Fruit fly (Drosophila melanogaster) whole organism, embryonic: ENCODE data around the gene Son.

ENCODE experiments used
- Atf-2 ChIP-seq: fragments of 200-800 bp; sonication (Bioruptor generic); optimal IDR thresholded peaks from 2 replicates; lab custom pipeline; 2016; ENCODE audit warnings: missing biosample characterization, missing genetic modification characterization
- CG10543 ChIP-seq: fragments of 200-800 bp; sonication (Bioruptor generic); optimal IDR thresholded peaks from 3 replicates; lab custom pipeline; 2017; ENCODE audit warnings: missing biosample characterization, mild to moderate bottlenecking, missing genetic modification characterization, moderate library complexity
- CG13424 ChIP-seq: fragments of 200-800 bp; sonication (Bioruptor generic); optimal IDR thresholded peaks from 2 replicates; lab custom pipeline; 2019; ENCODE audit warnings: missing biosample characterization, mild to moderate bottlenecking, missing genetic modification characterization, moderate library complexity
- CG14441 ChIP-seq: fragments of 200-800 bp; sonication (Bioruptor generic); IDR thresholded peaks from 2 replicates; pipeline ENCODE4 v1.3.6; 2022; ENCODE audit warnings: missing biosample characterization, missing genetic modification characterization
- CG1529 ChIP-seq: fragments of 200-800 bp; sonication (Bioruptor generic); optimal IDR thresholded peaks from 3 replicates; lab custom pipeline; 2018; ENCODE audit warnings: missing biosample characterization, missing genetic modification characterization
- CG15514 ChIP-seq: fragments of 200-800 bp; sonication (Bioruptor generic); optimal IDR thresholded peaks from 3 replicates; lab custom pipeline; 2017; ENCODE audit warnings: missing biosample characterization, missing genetic modification characterization, mild to moderate bottlenecking, moderate library complexity, missing genetic modification reagents
- CG15601 ChIP-seq: fragments of 200-800 bp; sonication (Bioruptor generic); optimal IDR thresholded peaks from 3 replicates; lab custom pipeline; 2019; ENCODE audit warnings: missing biosample characterization, mild to moderate bottlenecking, missing genetic modification characterization, moderate library complexity
- CG17802 ChIP-seq: fragments of 200-800 bp; sonication (Bioruptor generic); optimal IDR thresholded peaks from 2 replicates; lab custom pipeline; 2018; ENCODE audit warnings: missing biosample characterization, mild to moderate bottlenecking, missing genetic modification characterization, moderate library complexity
- CG2202 ChIP-seq: fragments of 200-800 bp; sonication (Bioruptor generic); optimal IDR thresholded peaks from 2 replicates; lab custom pipeline; 2018; ENCODE audit warnings: missing biosample characterization, mild to moderate bottlenecking, missing genetic modification characterization
- CG30020 ChIP-seq: fragments of 200-800 bp; optimal IDR thresholded peaks from 2 replicates; lab custom pipeline; 2019; ENCODE audit warnings: missing biosample characterization, mild to moderate bottlenecking, missing genetic modification characterization, moderate library complexity
- CG32767 ChIP-seq: fragments of 200-800 bp; sonication (Bioruptor generic); IDR thresholded peaks from 2 replicates; pipeline ENCODE4 v1.3.6; 2022; ENCODE audit warnings: missing biosample characterization, missing genetic modification characterization
- CG33213 ChIP-seq: fragments of 200-800 bp; sonication (Bioruptor generic); optimal IDR thresholded peaks from 3 replicates; lab custom pipeline; 2016; ENCODE audit warnings: missing biosample characterization, missing genetic modification characterization
- CG34376 ChIP-seq: fragments of 200-800 bp; sonication (Bioruptor generic); optimal IDR thresholded peaks from 2 replicates; lab custom pipeline; 2018; ENCODE audit warnings: missing biosample characterization, mild to moderate bottlenecking, missing genetic modification characterization
- CG4707 ChIP-seq: fragments of 200-800 bp; sonication (Bioruptor generic); optimal IDR thresholded peaks from 2 replicates; lab custom pipeline; 2018; ENCODE audit warnings: missing biosample characterization, mild to moderate bottlenecking, missing genetic modification characterization, moderate library complexity
- CG6813 ChIP-seq: fragments of 200-800 bp; sonication (Bioruptor generic); optimal IDR thresholded peaks from 2 replicates; lab custom pipeline; 2017; ENCODE audit warnings: missing biosample characterization, missing genetic modification characterization, mild to moderate bottlenecking, moderate library complexity, missing genetic modification reagents
- CG7372 ChIP-seq: fragments of 200-800 bp; sonication (Bioruptor generic); IDR thresholded peaks from 2 replicates; pipeline ENCODE4 v1.3.6; 2022; ENCODE audit warnings: missing biosample characterization, missing genetic modification characterization
- CG9437 ChIP-seq: fragments of 200-800 bp; sonication (Bioruptor generic); optimal IDR thresholded peaks from 2 replicates; lab custom pipeline; 2018; ENCODE audit warnings: missing biosample characterization, mild to moderate bottlenecking, missing genetic modification characterization
- CkIIα-i1 ChIP-seq: fragments of 200-800 bp; sonication (Bioruptor generic); IDR thresholded peaks from 2 replicates; pipeline ENCODE4 v1.3.6; 2022; ENCODE audit warnings: missing biosample characterization, missing genetic modification characterization
- Fer2 ChIP-seq: fragments of 200-800 bp; sonication (Bioruptor generic); optimal IDR thresholded peaks from 2 replicates; lab custom pipeline; 2018; ENCODE audit warnings: missing biosample characterization, mild to moderate bottlenecking, missing genetic modification characterization, moderate library complexity
- HmgD ChIP-seq: fragments of 200-800 bp; sonication (Bioruptor generic); optimal IDR thresholded peaks from 3 replicates; lab custom pipeline; 2016; ENCODE audit warnings: missing biosample characterization, missing genetic modification characterization
- Hr51 ChIP-seq, 2 experiments: fragments of 200-800 bp; sonication (Bioruptor generic); optimal IDR thresholded peaks; 2 replicates in 1 of 2; 3 replicates in 1 of 2; lab custom pipeline; 2016 to 2018; ENCODE audit warnings: missing biosample characterization in 2 of 2, missing genetic modification characterization in 2 of 2, mild to moderate bottlenecking in 1 of 2, moderate library complexity in 1 of 2
- Hr78 ChIP-seq, 2 experiments: fragments of 200-800 bp in 1 of 2; fragments of >200 bp in 1 of 2; sonication (Bioruptor generic) in 1 of 2; optimal IDR thresholded peaks; 2 replicates each; lab custom pipeline; 2017 to 2019; ENCODE audit warnings: missing biosample characterization in 2 of 2, missing genetic modification characterization in 2 of 2, mild to moderate bottlenecking in 1 of 2, moderate library complexity in 1 of 2
- MESR4 ChIP-seq: fragments of 200-800 bp; sonication (Bioruptor generic); optimal IDR thresholded peaks from 2 replicates; lab custom pipeline; 2018; ENCODE audit warnings: missing biosample characterization, mild to moderate bottlenecking, missing genetic modification characterization, moderate library complexity
- Max ChIP-seq: fragments of 200-800 bp; sonication (Bioruptor generic); optimal IDR thresholded peaks from 2 replicates; lab custom pipeline; 2016; ENCODE audit warnings: missing biosample characterization, mild to moderate bottlenecking, missing genetic modification characterization
- Med ChIP-seq: fragments of 200-800 bp; sonication (Bioruptor generic); peaks from one replicate; lab custom pipeline; 2016; ENCODE audit warnings: missing biosample characterization, missing genetic modification characterization, mild to moderate bottlenecking, inconsistent platforms, moderate library complexity
- Nf-YB ChIP-seq: fragments of 200-800 bp; sonication (Bioruptor generic); optimal IDR thresholded peaks from 3 replicates; lab custom pipeline; 2019; ENCODE audit warnings: missing biosample characterization, mild to moderate bottlenecking, missing genetic modification characterization, moderate library complexity
- NfI ChIP-seq: fragments of 200-800 bp; sonication (Bioruptor generic); optimal IDR thresholded peaks from 3 replicates; lab custom pipeline; 2018; ENCODE audit warnings: missing biosample characterization, mild to moderate bottlenecking, missing genetic modification characterization, moderate library complexity
- Stat92E ChIP-seq, 3 experiments: fragments of >200 bp in 2 of 3; fragments of 200-800 bp in 1 of 3; sonication (Bioruptor generic) in 1 of 3; optimal IDR thresholded peaks; 2 replicates each; lab custom pipeline; 2017 to 2019; ENCODE audit warnings: missing biosample characterization in 3 of 3, missing genetic modification characterization in 3 of 3, mild to moderate bottlenecking in 1 of 3, moderate library complexity in 1 of 3
- bowl ChIP-seq: fragments of 200-800 bp; sonication (Bioruptor generic); IDR thresholded peaks from 2 replicates; pipeline ENCODE4 v1.3.6; 2022; ENCODE audit warnings: missing biosample characterization, missing genetic modification characterization
- bsh ChIP-seq, 2 experiments: fragments of 200-800 bp; sonication (Bioruptor generic); optimal IDR thresholded peaks; 2 replicates each; lab custom pipeline; 2017 to 2018; ENCODE audit warnings: mild to moderate bottlenecking in 2 of 2, missing biosample characterization in 2 of 2, missing genetic modification characterization in 2 of 2, moderate library complexity in 1 of 2
- btn ChIP-seq: fragments of 200-800 bp; sonication (Bioruptor generic); optimal IDR thresholded peaks from 2 replicates; lab custom pipeline; 2016; ENCODE audit warnings: missing biosample characterization, missing genetic modification characterization
- cad ChIP-seq: fragments of >200 bp; optimal IDR thresholded peaks from 2 replicates; lab custom pipeline; 2017; ENCODE audit warnings: missing biosample characterization, missing genetic modification characterization
- cato ChIP-seq: fragments of 200-800 bp; sonication (Bioruptor generic); optimal IDR thresholded peaks from 2 replicates; lab custom pipeline; 2016; ENCODE audit warnings: missing biosample characterization, missing genetic modification characterization, borderline replicate concordance
- chif ChIP-seq, 2 experiments: fragments of 200-800 bp; sonication (Bioruptor generic); optimal IDR thresholded peaks; 3 replicates each; lab custom pipeline; 2016; ENCODE audit warnings: missing biosample characterization in 2 of 2, missing genetic modification characterization in 2 of 2
- dpn ChIP-seq, 2 experiments: fragments of 200-800 bp; sonication (Bioruptor generic); optimal IDR thresholded peaks; 3 replicates each; lab custom pipeline; 2016; ENCODE audit warnings: missing biosample characterization in 2 of 2, missing genetic modification characterization in 2 of 2
- esg ChIP-seq: fragments of 200-800 bp; sonication (Bioruptor generic); conservative IDR thresholded peaks from 2 replicates; pipeline ENCODE4 v1.3.6; 2022; ENCODE audit warnings: missing biosample characterization, missing genetic modification characterization
- ftz-f1 ChIP-seq: fragments of 200-800 bp; sonication (Bioruptor generic); optimal IDR thresholded peaks from 2 replicates; lab custom pipeline; 2016; ENCODE audit warnings: missing biosample characterization, missing genetic modification characterization
- gce ChIP-seq: fragments of 200-800 bp; sonication (Bioruptor generic); IDR thresholded peaks from 3 replicates; pipeline ENCODE4 v1.3.6; 2022; ENCODE audit warnings: missing biosample characterization, missing genetic modification characterization
- her ChIP-seq: fragments of 200-800 bp; sonication (Bioruptor generic); optimal IDR thresholded peaks from 2 replicates; lab custom pipeline; 2016; ENCODE audit warnings: missing biosample characterization, missing genetic modification characterization
- lilli ChIP-seq: fragments of 200-800 bp; sonication (Bioruptor generic); optimal IDR thresholded peaks from 3 replicates; lab custom pipeline; 2016; ENCODE audit warnings: missing biosample characterization, missing genetic modification characterization
- mam ChIP-seq: fragments of 200-800 bp; sonication (Bioruptor generic); optimal IDR thresholded peaks from 3 replicates; lab custom pipeline; 2016; ENCODE audit warnings: missing biosample characterization, missing genetic modification characterization
- nmo ChIP-seq: fragments of 200-800 bp; sonication (Bioruptor generic); optimal IDR thresholded peaks from 2 replicates; lab custom pipeline; 2018; ENCODE audit warnings: missing biosample characterization, mild to moderate bottlenecking, missing genetic modification characterization, moderate library complexity
- oc ChIP-seq: fragments of 200-800 bp; sonication (Bioruptor generic); optimal IDR thresholded peaks from 2 replicates; lab custom pipeline; 2018; ENCODE audit warnings: missing biosample characterization, mild to moderate bottlenecking, missing genetic modification characterization, moderate library complexity
- repo ChIP-seq: fragments of 200-800 bp; sonication (Bioruptor generic); optimal IDR thresholded peaks from 2 replicates; lab custom pipeline; 2016; ENCODE audit warnings: missing biosample characterization, missing genetic modification characterization
- stwl ChIP-seq: fragments of 200-800 bp; sonication (Bioruptor generic); optimal IDR thresholded peaks from 3 replicates; lab custom pipeline; 2018; ENCODE audit warnings: missing biosample characterization, mild to moderate bottlenecking, missing genetic modification characterization, moderate library complexity
- trem ChIP-seq: fragments of 200-800 bp; optimal IDR thresholded peaks from 3 replicates; lab custom pipeline; 2019; ENCODE audit warnings: missing biosample characterization, mild to moderate bottlenecking, missing genetic modification characterization, moderate library complexity
- vvl ChIP-seq: fragments of 200-800 bp; sonication (Bioruptor generic); IDR thresholded peaks from 2 replicates; pipeline ENCODE4 v1.3.6; 2022; ENCODE audit warnings: missing biosample characterization, missing genetic modification characterization
- wek ChIP-seq: fragments of 200-800 bp; sonication (Bioruptor generic); optimal IDR thresholded peaks from 3 replicates; lab custom pipeline; 2018; ENCODE audit warnings: missing biosample characterization, mild to moderate bottlenecking, missing genetic modification characterization, moderate library complexity

Son gene

dm6 chr3R:9551659-9552435, 26.0 kb upstream of the Son start, which contains the start of the genes mura and RnpS1 (continued):
- TF ChIP-seq btn (GFP tag; lab: Kevin White, UChicago) (no peak), CG2202 (no peak), CG4707 (no peak), bsh (GFP tag; optimal IDR thresholded peaks at IDR 0.05; lab: Kevin White, UChicago) (no peak), Atf-2 (no peak), CG6813 (GFP tag; lab: Kevin White, UChicago) (no peak), Nf-YB (GFP tag; lab: Kevin White, UChicago) (no peak), CG13424 (tag; lab: Kevin White, UChicago) (no peak), CG9437 (GFP tag; lab: Kevin White, UChicago) (no peak), trem (peak; percentile 69), Hr78 (GFP tag; optimal IDR thresholded peaks at IDR 0.05; lab: Kevin White, UChicago) (peak in 1 of 2 experiments; percentile 95), HmgD (no peak), CG30020 (peak; percentile 36), chif (GFP tag; optimal IDR thresholded peaks at IDR 0.05; lab: Kevin White, UChicago) (no peak), vvl (no peak), Hr51 (GFP tag; optimal IDR thresholded peaks at IDR 0.05; lab: Kevin White, UChicago) (no peak), CG7372 (GFP tag; lab: Robert Waterston, UW) (no peak), Max (GFP tag; lab: Kevin White, UChicago) (no peak), CG14441 (GFP tag; lab: Robert Waterston, UW) (no peak), wek (no peak), CG17802 (no peak), esg (GFP tag; lab: Robert Waterston, UW) (no peak), lilli (GFP tag; lab: Kevin White, UChicago) (no peak), ftz-f1 (GFP tag; lab: Kevin White, UChicago) (peak; percentile 90), dpn (GFP tag; optimal IDR thresholded peaks at IDR 0.05; lab: Kevin White, UChicago) (no peak), Med (peak; percentile 52), repo (GFP tag; lab: Kevin White, UChicago) (no peak), her (peak; percentile 24), bowl (no peak), stwl (tag; lab: Kevin White, UChicago) (peak; percentile 8), CG1529 (GFP tag; lab: Kevin White, UChicago) (no peak), MESR4 (GFP tag; lab: Kevin White, UChicago) (peak; percentile 72), CG34376 (GFP tag; lab: Kevin White, UChicago) (peak; percentile 42), oc (tag; lab: Kevin White, UChicago) (no peak), CG15514 (GFP tag; lab: Kevin White, UChicago) (no peak), Stat92E (GFP tag; optimal IDR thresholded peaks at IDR 0.05; lab: Kevin White, UChicago) (no peak), Fer2 (no peak), NfI (GFP tag; lab: Kevin White, UChicago) (no peak), CG32767 (no peak), mam (GFP tag; lab: Kevin White, UChicago) (no peak), cad (no peak), gce (GFP tag; lab: Robert Waterston, UW) (no peak), CG15601 (peak; percentile 43), CkIIα-i1 (GFP tag; lab: Robert Waterston, UW) (no peak), cato (no peak), CG10543 (GFP tag; lab: Kevin White, UChicago) (peak; percentile 55), CG33213 (GFP tag; lab: Kevin White, UChicago) (no peak), nmo (GFP tag; lab: Kevin White, UChicago) (peak; percentile 38)
